Fruit fly (Drosophila melanogaster) whole organism, wandering third instar larva: ENCODE data around the gene CG32944.

Source experiments
- Abd-B ChIP-seq: fragments of >200 bp; optimal IDR thresholded peaks from 2 replicates; lab custom pipeline; 2017; ENCODE audit warnings: missing biosample characterization, missing genetic modification characterization
- CG32264 ChIP-seq: fragments of 200-800 bp; sonication (Bioruptor generic); optimal IDR thresholded peaks from 2 replicates; lab custom pipeline; 2016; ENCODE audit warnings: missing biosample characterization, missing genetic modification characterization
- CG9705 ChIP-seq: fragments of 200-800 bp; sonication (Bioruptor generic); optimal IDR thresholded peaks from 2 replicates; lab custom pipeline; 2018; ENCODE audit warnings: missing biosample characterization, mild to moderate bottlenecking, missing genetic modification characterization
- Dfd ChIP-seq: fragments of >200 bp; optimal IDR thresholded peaks from 2 replicates; lab custom pipeline; 2017; ENCODE audit warnings: missing biosample characterization, missing genetic modification characterization
- Dif ChIP-seq: fragments of 200-275, 200-300 bp; sonication (Bioruptor generic); optimal IDR thresholded peaks from 2 replicates; lab custom pipeline; 2018; ENCODE audit warnings: missing biosample characterization, missing genetic modification characterization; ENCODE audit not compliant: partially characterized antibody
- GATAd ChIP-seq: sonication (Bioruptor generic); optimal IDR thresholded peaks from 2 replicates; lab custom pipeline; 2016; ENCODE audit warnings: missing biosample characterization, missing genetic modification characterization
- HLH106 ChIP-seq: fragments of 200-800 bp; optimal IDR thresholded peaks from 3 replicates; lab custom pipeline; 2019; ENCODE audit warnings: missing biosample characterization, mild to moderate bottlenecking, missing genetic modification characterization, moderate library complexity
- Hnf4 ChIP-seq: fragments of 200-800 bp; sonication (Bioruptor generic); optimal IDR thresholded peaks from 2 replicates; lab custom pipeline; 2016; ENCODE audit warnings: missing biosample characterization, mild to moderate bottlenecking, missing genetic modification characterization
- Hr78 ChIP-seq: fragments of >200 bp; optimal IDR thresholded peaks from 2 replicates; lab custom pipeline; 2017; ENCODE audit warnings: missing biosample characterization, missing genetic modification characterization
- Hr83 ChIP-seq: fragments of 200-300 bp; sonication (Bioruptor generic); optimal IDR thresholded peaks from 2 replicates; lab custom pipeline; 2016; ENCODE audit warnings: missing biosample characterization, mild to moderate bottlenecking, missing genetic modification characterization, moderate library complexity; ENCODE audit not compliant: poor library complexity, severe bottlenecking
- Jra ChIP-seq: sonication (Bioruptor generic); optimal IDR thresholded peaks from 2 replicates; lab custom pipeline; 2016; ENCODE audit warnings: missing biosample characterization, missing genetic modification characterization
- Mio ChIP-seq: sonication (Bioruptor generic); optimal IDR thresholded peaks from 2 replicates; lab custom pipeline; 2016; ENCODE audit warnings: missing biosample characterization, missing genetic modification characterization
- Myc ChIP-seq: fragments of >200 bp; optimal IDR thresholded peaks from 2 replicates; lab custom pipeline; 2017
- N ChIP-seq: fragments of >200 bp; optimal IDR thresholded peaks from 2 replicates; lab custom pipeline; 2018; ENCODE audit warnings: missing biosample characterization, missing external identifiers, missing genetic modification characterization
- OdsH ChIP-seq: fragments of 200-800 bp; sonication (Bioruptor generic); optimal IDR thresholded peaks from 2 replicates; lab custom pipeline; 2016; ENCODE audit warnings: missing biosample characterization, mild to moderate bottlenecking, missing genetic modification characterization
- Rel ChIP-seq, 2 experiments: fragments of 200-800 bp; sonication (Bioruptor generic) in 1 of 2; optimal IDR thresholded peaks; 2 replicates in 1 of 2; 3 replicates in 1 of 2; lab custom pipeline; 2016 to 2019; ENCODE audit warnings: mild to moderate bottlenecking in 2 of 2, missing biosample characterization in 2 of 2, missing genetic modification characterization in 2 of 2, moderate library complexity in 1 of 2
- Sp1 ChIP-seq: fragments of 200-800 bp; sonication (Bioruptor generic); optimal IDR thresholded peaks from 3 replicates; lab custom pipeline; 2019; ENCODE audit warnings: missing biosample characterization, mild to moderate bottlenecking, missing genetic modification characterization, moderate library complexity
- Vsx2 ChIP-seq: fragments of 200-300, 225-300 bp; sonication (Bioruptor generic); optimal IDR thresholded peaks from 2 replicates; lab custom pipeline; 2018; ENCODE audit warnings: missing biosample characterization, missing genetic modification characterization; ENCODE audit not compliant: partially characterized antibody
- br ChIP-seq: fragments of 200-800 bp; sonication (Bioruptor generic); optimal IDR thresholded peaks from 2 replicates; lab custom pipeline; 2016; ENCODE audit warnings: missing biosample characterization, missing genetic modification characterization
- dl ChIP-seq, 2 experiments: fragments of 175-275, 200-275 bp in 1 of 2; fragments of 200-275 bp in 1 of 2; sonication (Bioruptor generic); optimal IDR thresholded peaks; lab custom pipeline; 2018; ENCODE audit warnings: mild to moderate bottlenecking in 2 of 2, missing biosample characterization in 2 of 2, missing genetic modification characterization in 2 of 2, moderate library complexity in 2 of 2; ENCODE audit not compliant: partially characterized antibody in 2 of 2, insufficient read depth in 1 of 2
- dsf ChIP-seq: sonication (Bioruptor generic); optimal IDR thresholded peaks from 2 replicates; lab custom pipeline; 2016; ENCODE audit warnings: missing biosample characterization, missing genetic modification characterization, borderline replicate concordance
- ey ChIP-seq: fragments of 200-800 bp; sonication (Bioruptor generic); optimal IDR thresholded peaks from 2 replicates; lab custom pipeline; 2016; ENCODE audit warnings: missing biosample characterization, missing genetic modification characterization
- foxo ChIP-seq, 2 experiments: fragments of 200-800 bp; sonication (Bioruptor generic); optimal IDR thresholded peaks; 2 replicates in 1 of 2; 3 replicates in 1 of 2; lab custom pipeline; 2016 to 2017; ENCODE audit warnings: missing biosample characterization in 2 of 2, missing genetic modification characterization in 2 of 2
- fru ChIP-seq: fragments of 200-800 bp; sonication (Bioruptor generic); optimal IDR thresholded peaks from 3 replicates; lab custom pipeline; 2016; ENCODE audit warnings: missing biosample characterization, mild to moderate bottlenecking, missing genetic modification characterization
- h ChIP-seq: fragments of 200-800 bp; sonication (Bioruptor generic); optimal IDR thresholded peaks from 3 replicates; lab custom pipeline; 2016; ENCODE audit warnings: missing biosample characterization, mild to moderate bottlenecking, missing genetic modification characterization
- jim ChIP-seq: fragments of 175-275, 200-325 bp; sonication (Bioruptor generic); optimal IDR thresholded peaks from 2 replicates; lab custom pipeline; 2016; ENCODE audit warnings: missing biosample characterization, mild to moderate bottlenecking, missing genetic modification characterization
- psq ChIP-seq: fragments of 200-800 bp; sonication (Bioruptor generic); optimal IDR thresholded peaks from 3 replicates; lab custom pipeline; 2017; ENCODE audit warnings: missing biosample characterization, mild to moderate bottlenecking, missing genetic modification characterization, moderate library complexity
- rgr ChIP-seq: fragments of 200-800 bp; sonication (Bioruptor generic); optimal IDR thresholded peaks from 3 replicates; lab custom pipeline; 2016; ENCODE audit warnings: missing biosample characterization, mild to moderate bottlenecking, missing genetic modification characterization
- sv ChIP-seq: fragments of 200-800 bp; sonication (Bioruptor generic); optimal IDR thresholded peaks from 3 replicates; lab custom pipeline; 2016; ENCODE audit warnings: missing biosample characterization, missing genetic modification characterization
- usp ChIP-seq: fragments of >200 bp; optimal IDR thresholded peaks from 2 replicates; lab custom pipeline; 2017; ENCODE audit warnings: missing biosample characterization, missing genetic modification characterization
- woc ChIP-seq: sonication (Bioruptor generic); optimal IDR thresholded peaks from 2 replicates; lab custom pipeline; 2016; ENCODE audit warnings: missing biosample characterization, mild to moderate bottlenecking, missing genetic modification characterization

CG32944 gene

DNA sequence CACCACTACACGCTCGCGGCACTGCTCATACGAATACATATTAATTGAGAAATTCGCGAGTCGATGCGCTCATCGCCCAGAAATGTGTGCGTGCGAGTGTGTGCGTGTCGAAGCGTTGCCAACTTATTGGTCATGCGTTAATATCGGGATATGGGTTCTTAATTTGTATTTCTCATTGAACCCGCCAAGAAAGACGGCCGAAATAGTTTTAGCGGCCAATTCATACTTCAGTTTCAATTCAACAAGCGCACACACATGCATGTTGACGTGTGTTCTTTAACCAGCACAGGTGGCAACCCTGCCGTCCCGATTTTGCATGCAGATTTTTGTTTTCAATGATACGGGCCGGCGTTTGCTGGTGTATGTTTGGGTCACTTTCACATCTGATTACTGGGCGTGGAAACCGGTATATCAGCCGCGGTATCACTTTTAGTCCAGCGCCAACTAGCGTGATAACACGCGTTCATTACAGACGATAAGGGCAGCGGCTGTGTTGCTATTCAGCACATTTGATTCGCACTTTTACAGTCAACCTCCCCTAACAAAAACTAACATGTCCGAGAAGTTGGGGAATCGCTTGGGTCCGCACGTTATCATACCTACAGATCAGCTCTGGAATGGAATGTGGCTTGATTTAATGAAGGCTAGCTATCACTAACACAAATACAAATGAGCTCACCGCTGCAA is 15.5 kb downstream of the CG32944 start:
- TF ChIP-seq OdsH (GFP tag; lab: Kevin White, UChicago) (peak; percentile 46), GATAd (GFP tag; lab: Kevin White, UChicago) (no peak), CG9705 (peak; percentile 19), psq (GFP tag; lab: Kevin White, UChicago) (peak; percentile 35), foxo (GFP tag; optimal IDR thresholded peaks at IDR 0.05; lab: Kevin White, UChicago) (peak; percentile 21 to 76), fru (GFP tag; lab: Kevin White, UChicago) (peak; percentile 63), Sp1 (GFP tag; lab: Kevin White, UChicago) (peak; percentile 38), Hr83 (GFP tag; lab: Kevin White, UChicago) (no peak), usp (GFP tag; lab: Kevin White, UChicago) (no peak), ey (GFP tag; lab: Kevin White, UChicago) (peak; percentile 40), CG32264 (GFP tag; lab: Kevin White, UChicago) (peak; percentile 23), HLH106 (tag; lab: Kevin White, UChicago) (peak; percentile 32), rgr (GFP tag; lab: Kevin White, UChicago) (peak; percentile 71), dl (GFP tag; optimal IDR thresholded peaks at IDR 0.05; lab: Kevin White, UChicago; ENCODE audit: insufficient read depth in 1 of 2, partially characterized antibody in 2 of 2) (peak in 1 of 2 experiments; percentile 51), Jra (GFP tag; lab: Kevin White, UChicago) (peak; percentile 89), Dfd (GFP tag; lab: Kevin White, UChicago) (no peak), Rel (GFP tag; optimal IDR thresholded peaks at IDR 0.05; lab: Kevin White, UChicago) (no peak), Rel (tag; optimal IDR thresholded peaks at IDR 0.05; lab: Kevin White, UChicago) (peak; percentile 32), Hr78 (no peak), Vsx2 (GFP tag; lab: Kevin White, UChicago) (no peak), Dif (GFP tag; lab: Kevin White, UChicago) (no peak), jim (GFP tag; lab: Kevin White, UChicago) (no peak), Mio (GFP tag; lab: Kevin White, UChicago) (no peak), h (GFP tag; lab: Kevin White, UChicago) (peak; percentile 73), sv (GFP tag; lab: Kevin White, UChicago) (no peak), Hnf4 (peak; percentile 53), br (peak; percentile 65), Abd-B (GFP tag; lab: Kevin White, UChicago) (no peak)

- TF ChIP-seq ey (GFP tag; lab: Kevin White, UChicago) (no peak), Rel (GFP tag; optimal IDR thresholded peaks at IDR 0.05; lab: Kevin White, UChicago) (no peak), Rel (tag; optimal IDR thresholded peaks at IDR 0.05; lab: Kevin White, UChicago) (peak; percentile 58), Myc (lab: Kevin White, UChicago) (peak; percentile 68), Hr83 (GFP tag; lab: Kevin White, UChicago) (peak; percentile 66), HLH106 (tag; lab: Kevin White, UChicago) (peak; percentile 29), rgr (GFP tag; lab: Kevin White, UChicago) (peak; percentile 43), N (GFP tag; lab: Kevin White, UChicago) (no peak), woc (GFP tag; lab: Kevin White, UChicago) (peak; percentile 44), br (no peak), Sp1 (GFP tag; lab: Kevin White, UChicago) (peak; percentile 1), dsf (GFP tag; lab: Kevin White, UChicago) (peak; percentile 25), foxo (GFP tag; optimal IDR thresholded peaks at IDR 0.05; lab: Kevin White, UChicago) (no peak), Hnf4 (peak; percentile 60), Dif (GFP tag; lab: Kevin White, UChicago) (peak; percentile 57)
Measured at dm6 chr3R:4402884-4403705, 16.3 kb downstream of the CG32944 start, which contains the start of gene lost. lost (plus strand) TSS chr3R:4403076.
